Worm (Caenorhabditis elegans): ENCODE results near the gene mrpl-46.

mrpl-46 gene

ce11 chrIV:842095-842494 lies 41.5 kb downstream of the mrpl-46 start, which contains the start of gene Y55F3BR.6:
Gene Y55F3BR.6 (minus strand): TSS chrIV:842126.
- peak; percentile 79 for TF ChIP-seq lin-54 (GFP tag; optimal IDR thresholded peaks at IDR 0.05)
- no peak for TF ChIP-seq ZK185.1 (tag; optimal IDR thresholded peaks at IDR 0.05; ENCODE audit: poor library complexity, severe bottlenecking)
- TF ChIP-seq lsl-1 (GFP tag; optimal IDR thresholded peaks at IDR 0.05) = peak; percentile 27
- peak; percentile 61 for TF ChIP-seq efl-1 (GFP tag; optimal IDR thresholded peaks at IDR 0.05)
- peak; percentile 30 for TF ChIP-seq dpl-1 (GFP tag; optimal IDR thresholded peaks at IDR 0.05)
- peak; percentile 23; the same call in 1 of the 2 replicates for TF ChIP-seq madf-6 (GFP tag; IDR thresholded peaks at IDR 0.05)

- TF ChIP-seq egl-44 (GFP tag; IDR thresholded peaks at IDR 0.05) (no peak), gei-17 (GFP tag; optimal IDR thresholded peaks at IDR 0.05) (no peak), T07F8.4 (tag; optimal IDR thresholded peaks at IDR 0.05) (no peak), ZK185.1 (tag; optimal IDR thresholded peaks at IDR 0.05; ENCODE audit: poor library complexity, severe bottlenecking) (no peak), mxl-1 (tag; optimal IDR thresholded peaks at IDR 0.05) (peak; percentile 5), ceh-27 (GFP tag; optimal IDR thresholded peaks at IDR 0.05) (peak; percentile 32), snpc-3.4 (tag; optimal IDR thresholded peaks at IDR 0.05) (peak; percentile 21), ets-4 (GFP tag; optimal IDR thresholded peaks at IDR 0.05) (no peak), attf-5 (GFP tag; optimal IDR thresholded peaks at IDR 0.05) (peak; percentile 4), ztf-18 (tag; optimal IDR thresholded peaks at IDR 0.05) (peak; percentile 30), B0336.3 (GFP tag; IDR thresholded peaks at IDR 0.05) (peak; percentile 38; the same call in 1 of the 2 replicates), lin-26 (GFP tag; IDR thresholded peaks at IDR 0.05) (peak; percentile 82), F49E8.2 (tag; optimal IDR thresholded peaks at IDR 0.05; ENCODE audit: insufficient read depth) (no peak), cebp-1 (GFP tag; IDR thresholded peaks at IDR 0.05) (no peak), cebp-1 (tag; optimal IDR thresholded peaks at IDR 0.05) (peak; percentile 36), cebp-2 (GFP tag; IDR thresholded peaks at IDR 0.05) (no peak), ama-1 (optimal IDR thresholded peaks at IDR 0.05) (no peak), ama-1 (GFP tag; optimal IDR thresholded peaks at IDR 0.05) (no peak), aptf-3 (GFP tag; IDR thresholded peaks at IDR 0.05) (no peak), D2030.7 (GFP tag; IDR thresholded peaks at IDR 0.05) (peak; percentile 74), nhr-80 (tag; optimal IDR thresholded peaks at IDR 0.05) (peak; percentile 4), tbp1 (GFP tag; optimal IDR thresholded peaks at IDR 0.05) (peak; percentile 94), F37B4.10 (GFP tag; IDR thresholded peaks at IDR 0.05) (no peak), unc-62 (GFP tag; optimal IDR thresholded peaks at IDR 0.05) (no peak), attf-3 (GFP tag; conservative IDR thresholded peaks at IDR 0.05) (peak; percentile 57; the same call in 1 of the 2 replicates), lsl-1 (GFP tag; optimal IDR thresholded peaks at IDR 0.05) (peak; percentile 30), Y56A3A.18 (GFP tag; IDR thresholded peaks at IDR 0.05) (peak; percentile 32; the same call in 1 of the 2 replicates), ekl-4 (GFP tag; IDR thresholded peaks at IDR 0.05) (peak; percentile 38; the same call in 1 of the 2 replicates), B0261.1 (tag; optimal IDR thresholded peaks at IDR 0.05) (peak; percentile 75), die-1 (tag; optimal IDR thresholded peaks at IDR 0.05) (peak; percentile 72), C17E4.6 (GFP tag; IDR thresholded peaks at IDR 0.05) (no peak), him-1 (tag; optimal IDR thresholded peaks at IDR 0.05) (peak; percentile 67), egrh-3 (GFP tag; IDR thresholded peaks at IDR 0.05) (0 out of 2 replicates have a peak, but pooled peaks have one; percentile 20), mcd-1 (GFP tag; IDR thresholded peaks at IDR 0.05) (peak; percentile 70), snpc-4 (GFP tag; optimal IDR thresholded peaks at IDR 0.05) (no peak), snpc-4 (tag; optimal IDR thresholded peaks at IDR 0.05) (peak; percentile 6 to 84 (median 60)), lin-54 (GFP tag; optimal IDR thresholded peaks at IDR 0.05) (peak; percentile 28), dpl-1 (GFP tag; optimal IDR thresholded peaks at IDR 0.05) (peak; percentile 38), rpc-1 (optimal IDR thresholded peaks at IDR 0.05) (peak; percentile 59), rpc-1 (tag; optimal IDR thresholded peaks at IDR 0.05) (peak; percentile 83), lin-40 (tag; optimal IDR thresholded peaks at IDR 0.05) (peak; percentile 41), pbrm-1 (GFP tag; IDR thresholded peaks at IDR 0.05) (0 out of 2 replicates have a peak, but pooled peaks have one; percentile 32), hmg-20 (GFP tag; IDR thresholded peaks at IDR 0.05) (peak; percentile 53; the same call in 1 of the 2 replicates), F23B12.7 (tag; optimal IDR thresholded peaks at IDR 0.05; ENCODE audit: insufficient read depth) (peak; percentile 90), K12H6.12 (tag; optimal IDR thresholded peaks at IDR 0.05) (no peak)
These were observed 42.0 kb downstream of the mrpl-46 start for ce11 chrIV:842630-843029.

All from whole organism, young adult.